Worm (Caenorhabditis elegans) whole organism, L3 larva: ENCODE measurements around the gene T06C12.12.
"Not testable (repeated sequence)": the region's sequence is repeated elsewhere in the genome, so short reads cannot be mapped to it uniquely, and the experiment has no call there.

Source experiments
- R02D3.7 ChIP-seq: fragments of 150-350 bp; optimal IDR thresholded peaks from 2 replicates; lab custom pipeline; 2014; ENCODE audit warnings: missing biosample characterization, missing genetic modification characterization
- ZK546.5 ChIP-seq: sonication (generic microtip); optimal IDR thresholded peaks from 2 replicates; lab custom pipeline; 2017; ENCODE audit warnings: missing biosample characterization, missing genetic modification characterization
- ama-1 ChIP-seq: fragments of 150-350 bp; optimal IDR thresholded peaks from 2 replicates; lab custom pipeline; 2018
- ceh-16 ChIP-seq: sonication (generic microtip); optimal IDR thresholded peaks from 2 replicates; lab custom pipeline; 2017; ENCODE audit warnings: missing biosample characterization, missing genetic modification characterization
- ceh-82 ChIP-seq: fragments of 150-350 bp; optimal IDR thresholded peaks from 2 replicates; lab custom pipeline; 2014; ENCODE audit warnings: missing biosample characterization, missing genetic modification characterization
- ceh-9 ChIP-seq: sonication (generic microtip); optimal IDR thresholded peaks from 2 replicates; lab custom pipeline; 2018; ENCODE audit warnings: missing biosample characterization, missing genetic modification characterization
- egl-27 ChIP-seq: sonication (generic microtip); optimal IDR thresholded peaks from 4 replicates; lab custom pipeline; 2017; ENCODE audit warnings: missing biosample characterization, missing genetic modification reagents, missing genetic modification characterization
- egl-5 ChIP-seq: fragments of 150-350 bp; optimal IDR thresholded peaks from 2 replicates; lab custom pipeline; 2017; ENCODE audit warnings: missing biosample characterization, missing genetic modification reagents, missing genetic modification characterization, inconsistent platforms
- elt-1 ChIP-seq: fragments of 150-350 bp; optimal IDR thresholded peaks from 2 replicates; lab custom pipeline; 2014; ENCODE audit warnings: missing biosample characterization, missing genetic modification characterization
- fkh-2 ChIP-seq: fragments of 150-350 bp; optimal IDR thresholded peaks from 2 replicates; lab custom pipeline; 2014; ENCODE audit warnings: missing biosample characterization, missing genetic modification reagents, missing genetic modification characterization
- fos-1 ChIP-seq: fragments of 150-350 bp; optimal IDR thresholded peaks from 2 replicates; lab custom pipeline; 2014; ENCODE audit warnings: missing biosample characterization, missing genetic modification characterization
- hmg-11 ChIP-seq: sonication (generic microtip); optimal IDR thresholded peaks from 2 replicates; lab custom pipeline; 2016; ENCODE audit warnings: missing genetic modification characterization, missing compliant biosample characterization
- jun-1 ChIP-seq: fragments of 150-350 bp; optimal IDR thresholded peaks from 2 replicates; lab custom pipeline; 2014; ENCODE audit warnings: missing biosample characterization, missing genetic modification reagents, missing genetic modification characterization
- lin-15B ChIP-seq: fragments of 150-350 bp; optimal IDR thresholded peaks from 2 replicates; lab custom pipeline; 2014; ENCODE audit warnings: missing biosample characterization, missing genetic modification characterization
- mdl-1 ChIP-seq: fragments of 150-350 bp; optimal IDR thresholded peaks from 2 replicates; lab custom pipeline; 2014; ENCODE audit warnings: missing biosample characterization, missing genetic modification characterization
- mml-1 ChIP-seq: fragments of 150-350 bp; sonication (generic microtip); optimal IDR thresholded peaks from 3 replicates; lab custom pipeline; 2014; ENCODE audit warnings: missing biosample characterization, missing genetic modification characterization
- nfya-1 ChIP-seq: sonication (generic microtip); optimal IDR thresholded peaks from 2 replicates; lab custom pipeline; 2017; ENCODE audit warnings: missing genetic modification characterization, mild to moderate bottlenecking, missing compliant biosample characterization, antibody characterized with exemption, moderate library complexity; ENCODE audit not compliant: insufficient read depth
- nhr-11 ChIP-seq: fragments of 150-350 bp; optimal IDR thresholded peaks from 2 replicates; lab custom pipeline; 2014; ENCODE audit warnings: missing biosample characterization, missing genetic modification characterization
- nhr-12 ChIP-seq: fragments of 150-350 bp; optimal IDR thresholded peaks from 2 replicates; lab custom pipeline; 2014; ENCODE audit warnings: missing biosample characterization, missing genetic modification characterization
- nhr-23 ChIP-seq: fragments of 150-350 bp; optimal IDR thresholded peaks from 2 replicates; lab custom pipeline; 2014; ENCODE audit warnings: missing biosample characterization, missing genetic modification reagents, missing genetic modification characterization
- nhr-237 ChIP-seq: fragments of 150-350 bp; optimal IDR thresholded peaks from 2 replicates; lab custom pipeline; 2014; ENCODE audit warnings: missing biosample characterization, missing genetic modification characterization
- nhr-43 ChIP-seq: sonication (generic microtip); optimal IDR thresholded peaks from 2 replicates; lab custom pipeline; 2016; ENCODE audit warnings: mild to moderate bottlenecking, missing genetic modification characterization, missing compliant biosample characterization; ENCODE audit not compliant: poor library complexity, severe bottlenecking
- nhr-67 ChIP-seq: fragments of 150-350 bp; optimal IDR thresholded peaks from 2 replicates; lab custom pipeline; 2014; ENCODE audit warnings: missing biosample characterization, missing genetic modification characterization
- nhr-77 ChIP-seq: fragments of 150-350 bp; optimal IDR thresholded peaks from 2 replicates; lab custom pipeline; 2014; ENCODE audit warnings: missing biosample characterization, missing genetic modification characterization
- pqm-1 ChIP-seq: fragments of 150-350 bp; optimal IDR thresholded peaks from 2 replicates; lab custom pipeline; 2017; ENCODE audit warnings: missing biosample characterization, missing genetic modification characterization, inconsistent platforms
- sea-2 ChIP-seq: fragments of 150-350 bp; sonication (generic microtip); optimal IDR thresholded peaks from 4 replicates; lab custom pipeline; 2014; ENCODE audit warnings: missing biosample characterization, missing genetic modification reagents, missing genetic modification characterization
- skn-1 ChIP-seq: fragments of 150-350 bp; optimal IDR thresholded peaks from 2 replicates; lab custom pipeline; 2014; ENCODE audit warnings: missing biosample characterization, missing genetic modification characterization
- snpc-4 ChIP-seq: fragments of 150-350 bp; optimal IDR thresholded peaks from 2 replicates; lab custom pipeline; 2014; ENCODE audit warnings: missing biosample characterization, missing genetic modification characterization
- tbx-2 ChIP-seq: sonication (generic microtip); optimal IDR thresholded peaks from 2 replicates; lab custom pipeline; 2016; ENCODE audit warnings: mild to moderate bottlenecking, missing genetic modification characterization, missing compliant biosample characterization
- unc-39 ChIP-seq: sonication (generic microtip); optimal IDR thresholded peaks from 4 replicates; lab custom pipeline; 2017; ENCODE audit warnings: missing biosample characterization, missing genetic modification characterization
- unc-62 ChIP-seq: fragments of 150-350 bp; sonication (generic microtip); optimal IDR thresholded peaks from 4 replicates; lab custom pipeline; 2014; ENCODE audit warnings: missing biosample characterization, missing genetic modification reagents, missing genetic modification characterization

Gene T06C12.12

DNA sequence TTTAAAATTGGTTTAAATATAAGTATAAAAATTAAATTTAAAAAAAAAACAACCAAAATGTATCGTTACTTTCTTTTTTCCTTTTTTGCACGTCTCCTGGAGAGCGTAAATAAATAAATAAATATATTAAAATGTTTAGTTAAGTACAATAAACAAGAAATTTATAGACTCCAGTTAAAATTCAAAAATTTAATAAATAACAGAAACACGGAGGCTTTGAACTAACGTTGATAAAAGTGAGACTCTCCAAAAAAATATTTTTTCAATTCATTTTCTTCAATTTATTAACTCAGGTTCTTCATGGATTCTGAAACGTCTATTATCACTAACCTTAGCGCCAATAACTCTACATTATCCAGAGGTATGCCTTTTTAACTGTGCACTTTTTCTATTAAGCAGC lies at the start of gene T06C12.12:
T06C12.12 (plus strand) TSS at position 301 of the 400 bp plus-strand sequence.
- TF ChIP-seq mml-1 (tag; lab: Kevin White, UChicago) (no peak), unc-39 (tag; lab: Kevin White, UChicago) (no peak), nfya-1 (no peak), jun-1 (tag; lab: Kevin White, UChicago) (no peak), fos-1 (no peak)
- TF ChIP-seq, all 47 proteins: peak for 0

ce11 chrV:15850276-15850811 lies 41.5 kb upstream of the T06C12.12 start, which contains the start of gene srh-147:
Gene srh-147, minus strand, starts transcription at chrV:15850326.
- not testable (repeated sequence) for TF ChIP-seq tbx-2, egl-5, hmg-11 (tag; lab: Kevin White, UChicago)

ce11 chrV:15858292-15858691 lies 33.6 kb upstream of the T06C12.12 start, which contains the start of gene srh-148:
Gene srh-148, minus strand, starts transcription at chrV:15858392.
- no peak for TF ChIP-seq skn-1 (tag; lab: Kevin White, UChicago)
- no peak for TF ChIP-seq nhr-12 (tag; lab: Kevin White, UChicago)
- no peak for TF ChIP-seq lin-15B (tag; lab: Kevin White, UChicago)
- no peak for TF ChIP-seq ama-1 (lab: Kevin White, UChicago)
- TF ChIP-seq mdl-1 (tag; lab: Kevin White, UChicago) = no peak
- no peak for TF ChIP-seq ceh-16 (tag; lab: Kevin White, UChicago)
- no peak for TF ChIP-seq R02D3.7 (tag; lab: Kevin White, UChicago)

DNA sequence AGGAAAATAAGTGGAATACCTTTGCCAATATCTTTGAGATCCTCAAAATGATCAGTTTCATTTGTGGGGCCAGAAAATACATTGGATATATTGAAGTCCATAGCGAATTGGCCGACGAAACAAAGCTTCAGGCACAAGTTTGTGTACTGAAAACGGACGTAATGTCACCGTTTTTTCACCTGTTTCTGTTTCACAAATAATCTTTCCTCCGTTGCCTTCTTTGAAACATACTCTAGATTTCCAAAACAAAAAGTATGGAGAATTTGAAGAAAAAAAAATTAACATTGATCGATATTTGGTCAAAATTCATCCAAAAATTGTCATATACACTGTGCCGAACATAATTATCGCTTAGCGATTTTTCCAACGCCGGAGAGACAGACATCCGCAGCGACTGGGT lies 29.3 kb upstream of the T06C12.12 start, which contains the start of gene srz-12:
srz-12 (minus strand) TSS at position 101 of the 400 bp plus-strand sequence.
- TF ChIP-seq lin-15B (tag; lab: Kevin White, UChicago) (no peak), sea-2 (GFP tag; lab: Kevin White, UChicago) (no peak), tbx-2 (tag; lab: Kevin White, UChicago) (no peak), ceh-9 (no peak), mdl-1 (tag; lab: Kevin White, UChicago) (no peak), mml-1 (tag; lab: Kevin White, UChicago) (no peak), egl-27 (tag; lab: Kevin White, UChicago) (no peak), egl-5 (tag; lab: Kevin White, UChicago) (no peak), fkh-2 (tag; lab: Kevin White, UChicago) (no peak), nhr-11 (no peak), hmg-11 (tag; lab: Kevin White, UChicago) (no peak), ceh-82 (tag; lab: Kevin White, UChicago) (no peak), ZK546.5 (tag; lab: Kevin White, UChicago) (no peak), R02D3.7 (tag; lab: Kevin White, UChicago) (no peak), elt-1 (tag; lab: Kevin White, UChicago) (no peak)
- TF ChIP-seq, all 47 proteins: peak for 0

DNA sequence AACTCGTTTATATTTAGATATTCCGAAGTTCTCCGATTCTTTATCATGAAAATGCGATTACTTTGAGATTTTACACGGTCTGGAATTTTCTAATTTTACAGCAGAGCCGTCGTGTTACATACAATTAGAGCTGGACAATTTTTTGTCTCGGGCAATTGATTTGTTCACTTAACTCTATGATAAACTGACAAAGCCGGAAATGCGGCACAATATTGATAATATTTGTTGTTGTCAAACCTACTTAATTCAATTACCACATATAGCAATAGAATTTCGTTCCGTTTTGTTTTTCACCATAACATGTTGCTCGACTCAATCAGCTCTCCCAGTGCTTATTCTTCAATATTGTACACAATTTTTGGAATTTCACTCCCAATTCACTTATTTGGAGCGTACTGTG lies 28.8 kb upstream of the T06C12.12 start, which contains the start of gene srh-299:
srh-299 (plus strand) TSS at position 301 of the 400 bp plus-strand sequence.
- TF ChIP-seq nfya-1 (no peak), unc-62 (no peak), ama-1 (lab: Kevin White, UChicago) (no peak), egl-27 (tag; lab: Kevin White, UChicago) (no peak), pqm-1 (tag; lab: Kevin White, UChicago) (no peak), ceh-82 (tag; lab: Kevin White, UChicago) (no peak), mdl-1 (tag; lab: Kevin White, UChicago) (no peak), nhr-237 (no peak), elt-1 (tag; lab: Kevin White, UChicago) (no peak), fos-1 (no peak), snpc-4 (no peak), tbx-2 (tag; lab: Kevin White, UChicago) (no peak)

ce11 chrV:15865839-15866238 lies 26.0 kb upstream of the T06C12.12 start, which contains the start of gene srh-293:
Gene srh-293, plus strand, starts transcription at chrV:15866139.
- TF ChIP-seq nhr-43 (tag; lab: Kevin White, UChicago) = no peak
- no peak for TF ChIP-seq nhr-12 (tag; lab: Kevin White, UChicago)
- no peak for TF ChIP-seq nhr-77
- TF ChIP-seq ama-1 (lab: Kevin White, UChicago) = no peak
- TF ChIP-seq nhr-67 = no peak
- no peak for TF ChIP-seq nhr-23
- no peak for TF ChIP-seq nhr-237
- no peak for TF ChIP-seq mml-1 (tag; lab: Kevin White, UChicago)
- TF ChIP-seq snpc-4 = no peak
- no peak for TF ChIP-seq egl-27 (tag; lab: Kevin White, UChicago)
- TF ChIP-seq, all 47 proteins: peak for 0
